Fruit fly (Drosophila melanogaster) whole organism, pupa: ENCODE measurements around the gene CG16953.

Source experiments
- CG10348 ChIP-seq: fragments of 200-800 bp; sonication (Bioruptor generic); IDR thresholded peaks from 2 replicates; pipeline ENCODE4 v1.3.6; 2022; ENCODE audit warnings: missing biosample characterization, missing genetic modification characterization
- CG12605 ChIP-seq: fragments of 200-800 bp; sonication (Bioruptor generic); IDR thresholded peaks from 2 replicates; pipeline ENCODE4 v1.3.6; 2022; ENCODE audit warnings: missing biosample characterization, missing genetic modification characterization
- CG13204 ChIP-seq: fragments of 200-800 bp; sonication (Bioruptor generic); optimal IDR thresholded peaks from 2 replicates; lab custom pipeline; 2018; ENCODE audit warnings: missing biosample characterization, mild to moderate bottlenecking, missing genetic modification characterization, moderate library complexity
- CG14655 ChIP-seq: fragments of 200-800 bp; sonication (Bioruptor generic); optimal IDR thresholded peaks from 3 replicates; lab custom pipeline; 2017; ENCODE audit warnings: mild to moderate bottlenecking, missing biosample characterization, missing genetic modification reagents, missing genetic modification characterization
- CG15710 ChIP-seq: fragments of 200-800 bp; sonication (Bioruptor generic); optimal IDR thresholded peaks from 2 replicates; lab custom pipeline; 2018; ENCODE audit warnings: missing biosample characterization, mild to moderate bottlenecking, missing genetic modification characterization, moderate library complexity
- CG17806 ChIP-seq: fragments of 200-800 bp; sonication (Bioruptor generic); optimal IDR thresholded peaks from 2 replicates; lab custom pipeline; 2018; ENCODE audit warnings: missing biosample characterization, mild to moderate bottlenecking, missing genetic modification characterization, moderate library complexity
- CG32121 ChIP-seq: fragments of 200-800 bp; sonication (Bioruptor generic); IDR thresholded peaks from 2 replicates; pipeline ENCODE4 v1.3.6; 2022; ENCODE audit warnings: missing biosample characterization, missing genetic modification characterization
- CG34367 ChIP-seq: fragments of 200-800 bp; sonication (Bioruptor generic); optimal IDR thresholded peaks from 2 replicates; lab custom pipeline; 2018; ENCODE audit warnings: missing biosample characterization, mild to moderate bottlenecking, missing genetic modification characterization
- CG4496 ChIP-seq: fragments of 200-800 bp; sonication (Bioruptor generic); IDR thresholded peaks from 3 replicates; pipeline ENCODE4 v1.3.6; 2022; ENCODE audit warnings: missing biosample characterization, missing genetic modification characterization
- CG8159 ChIP-seq: fragments of 200-800 bp; sonication (Bioruptor generic); optimal IDR thresholded peaks from 3 replicates; lab custom pipeline; 2018; ENCODE audit warnings: missing biosample characterization, mild to moderate bottlenecking, missing genetic modification characterization, moderate library complexity
- CG8301 ChIP-seq: fragments of 200-800 bp; sonication (Bioruptor generic); optimal IDR thresholded peaks from 2 replicates; lab custom pipeline; 2018; ENCODE audit warnings: missing biosample characterization, mild to moderate bottlenecking, missing genetic modification characterization
- CG9948 ChIP-seq: fragments of 200-800 bp; sonication (Bioruptor generic); optimal IDR thresholded peaks from 2 replicates; lab custom pipeline; 2018; ENCODE audit warnings: missing biosample characterization, mild to moderate bottlenecking, missing genetic modification characterization, moderate library complexity
- D1 ChIP-seq: fragments of 200-800 bp; sonication (Bioruptor generic); optimal IDR thresholded peaks from 2 replicates; lab custom pipeline; 2018; ENCODE audit warnings: missing biosample characterization, mild to moderate bottlenecking, missing genetic modification characterization, moderate library complexity
- EcR ChIP-seq: fragments of 200-800 bp; sonication (Bioruptor generic); optimal IDR thresholded peaks from 3 replicates; lab custom pipeline; 2019; ENCODE audit warnings: missing biosample characterization, missing genetic modification characterization, mild to moderate bottlenecking, moderate library complexity, missing genetic modification reagents
- Ets98B ChIP-seq: fragments of 200-800 bp; sonication (Bioruptor generic); IDR thresholded peaks from 2 replicates; pipeline ENCODE4 v1.3.6; 2022; ENCODE audit warnings: missing biosample characterization, missing genetic modification characterization
- Pif1A ChIP-seq: fragments of 200-800 bp; sonication (Bioruptor generic); optimal IDR thresholded peaks from 3 replicates; lab custom pipeline; 2016; ENCODE audit warnings: missing biosample characterization, missing genetic modification characterization
- Pif1B ChIP-seq: fragments of 200-800 bp; sonication (Bioruptor generic); optimal IDR thresholded peaks from 3 replicates; lab custom pipeline; 2016; ENCODE audit warnings: missing biosample characterization, missing genetic modification characterization
- Snoo ChIP-seq: fragments of 200-800 bp; sonication (Bioruptor generic); optimal IDR thresholded peaks from 3 replicates; lab custom pipeline; 2017; ENCODE audit warnings: missing biosample characterization, mild to moderate bottlenecking, missing genetic modification characterization, inconsistent platforms
- fd96Ca ChIP-seq: fragments of 200-800 bp; sonication (Bioruptor generic); IDR thresholded peaks from 3 replicates; pipeline ENCODE4 v1.3.6; 2022; ENCODE audit warnings: missing biosample characterization, missing genetic modification characterization
- gl ChIP-seq: fragments of 200-800 bp; sonication (Bioruptor generic); optimal IDR thresholded peaks from 2 replicates; lab custom pipeline; 2018; ENCODE audit warnings: missing biosample characterization, mild to moderate bottlenecking, missing genetic modification characterization
- rn ChIP-seq: fragments of 200-800 bp; sonication (Bioruptor generic); IDR thresholded peaks from 2 replicates; pipeline ENCODE4 v1.3.6; 2022; ENCODE audit warnings: missing biosample characterization, missing genetic modification characterization

CG16953 gene

DNA sequence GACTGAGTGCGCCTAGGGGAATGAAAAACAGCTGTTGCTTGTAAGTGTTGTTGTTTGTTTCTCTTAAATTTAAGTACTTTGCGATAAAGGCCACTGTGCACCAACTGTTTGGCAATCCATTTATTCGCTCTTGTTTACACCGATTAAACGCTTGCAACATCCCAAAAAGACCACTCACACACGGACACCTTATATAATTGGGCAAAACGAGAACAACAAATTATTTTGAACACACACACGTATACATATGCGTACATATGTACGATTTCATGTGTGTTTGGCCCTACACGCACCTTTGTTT, 28.6 kb downstream of the CG16953 start:
- no peak for TF ChIP-seq rn (GFP tag; lab: Robert Waterston, UW)
- TF ChIP-seq CG14655 (GFP tag; lab: Kevin White, UChicago), result no peak
- no peak for TF ChIP-seq Pif1B
- no peak for TF ChIP-seq CG17806 (tag; lab: Kevin White, UChicago)
- TF ChIP-seq CG8159 (tag; lab: Kevin White, UChicago), result no peak
- no peak for TF ChIP-seq CG13204
- no peak for TF ChIP-seq fd96Ca (GFP tag; lab: Robert Waterston, UW)
- no peak for TF ChIP-seq CG10348
- TF ChIP-seq EcR (GFP tag; lab: Kevin White, UChicago), result no peak
- no peak for TF ChIP-seq Snoo (tag; lab: Kevin White, UChicago)
- TF ChIP-seq CG8301 (tag; lab: Kevin White, UChicago), result no peak

DNA sequence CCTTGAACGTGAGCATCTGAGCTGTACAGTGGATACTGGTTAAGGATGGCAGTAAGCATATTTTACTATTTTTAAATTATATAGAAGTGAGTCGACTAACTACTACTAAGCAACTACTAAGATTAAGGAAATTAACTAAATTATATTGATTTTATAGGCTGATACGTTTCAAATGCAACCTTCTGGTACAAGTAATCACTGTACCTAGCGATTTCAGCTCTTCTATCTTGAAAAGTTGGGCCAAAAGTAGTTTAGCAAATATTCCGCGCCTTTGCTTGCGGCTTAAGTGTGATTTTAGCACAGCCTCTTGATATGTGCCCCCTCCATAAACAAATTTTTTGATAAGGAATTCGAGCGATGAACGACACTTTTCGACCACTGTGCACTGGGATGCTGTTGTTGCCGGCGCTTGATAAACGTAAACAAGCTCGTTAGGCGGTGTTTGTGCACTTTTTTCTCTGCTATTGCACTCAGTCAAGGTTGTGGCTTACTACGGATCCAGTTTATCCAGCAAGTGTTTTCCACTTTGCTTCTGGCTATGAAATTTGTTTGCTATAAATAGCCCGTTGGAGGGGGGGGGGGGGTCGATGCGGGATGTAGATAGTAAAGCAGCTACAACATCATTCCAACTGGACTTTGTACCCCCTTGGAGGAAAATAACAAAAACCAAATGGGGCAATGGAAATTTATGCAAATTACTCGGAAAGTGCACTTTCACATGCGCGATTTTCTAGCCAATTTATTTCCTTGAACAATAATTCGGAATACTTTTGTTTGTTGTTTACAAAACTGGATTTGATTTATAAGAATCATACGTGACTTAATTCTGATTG, 29.1 kb downstream of the CG16953 start:
- peak; percentile 70 for TF ChIP-seq fd96Ca (GFP tag; lab: Robert Waterston, UW)
- peak; percentile 78 for TF ChIP-seq CG14655 (GFP tag; lab: Kevin White, UChicago)
- TF ChIP-seq CG13204, result peak; percentile 86
- peak; percentile 54 for TF ChIP-seq CG10348
- TF ChIP-seq Ets98B (GFP tag; lab: Robert Waterston, UW), result peak; percentile 81
- TF ChIP-seq CG15710 (tag; lab: Kevin White, UChicago), result peak; percentile 67
- TF ChIP-seq gl (tag; lab: Kevin White, UChicago), result peak; percentile 91
- TF ChIP-seq CG17806 (tag; lab: Kevin White, UChicago), result peak; percentile 65
- peak; percentile 67 for TF ChIP-seq CG8301 (tag; lab: Kevin White, UChicago)
- TF ChIP-seq CG4496 (GFP tag; lab: Robert Waterston, UW), result peak; percentile 82
- TF ChIP-seq CG9948, result peak; percentile 62
- peak; percentile 47 for TF ChIP-seq Snoo (tag; lab: Kevin White, UChicago)
- TF ChIP-seq Pif1B, result peak; percentile 9
- TF ChIP-seq CG12605, result peak; percentile 71
- TF ChIP-seq EcR (GFP tag; lab: Kevin White, UChicago), result peak; percentile 46
- TF ChIP-seq CG34367, result peak; percentile 42
- TF ChIP-seq rn (GFP tag; lab: Robert Waterston, UW), result no peak
- peak; percentile 70 for TF ChIP-seq CG8159 (tag; lab: Kevin White, UChicago)
- peak; percentile 67 for TF ChIP-seq CG32121 (GFP tag; lab: Robert Waterston, UW)
- peak; percentile 60 for TF ChIP-seq Pif1A (GFP tag; lab: Kevin White, UChicago)
- no peak for TF ChIP-seq D1 (tag; lab: Kevin White, UChicago)
- TF ChIP-seq, all 21 proteins: peak for 19

DNA sequence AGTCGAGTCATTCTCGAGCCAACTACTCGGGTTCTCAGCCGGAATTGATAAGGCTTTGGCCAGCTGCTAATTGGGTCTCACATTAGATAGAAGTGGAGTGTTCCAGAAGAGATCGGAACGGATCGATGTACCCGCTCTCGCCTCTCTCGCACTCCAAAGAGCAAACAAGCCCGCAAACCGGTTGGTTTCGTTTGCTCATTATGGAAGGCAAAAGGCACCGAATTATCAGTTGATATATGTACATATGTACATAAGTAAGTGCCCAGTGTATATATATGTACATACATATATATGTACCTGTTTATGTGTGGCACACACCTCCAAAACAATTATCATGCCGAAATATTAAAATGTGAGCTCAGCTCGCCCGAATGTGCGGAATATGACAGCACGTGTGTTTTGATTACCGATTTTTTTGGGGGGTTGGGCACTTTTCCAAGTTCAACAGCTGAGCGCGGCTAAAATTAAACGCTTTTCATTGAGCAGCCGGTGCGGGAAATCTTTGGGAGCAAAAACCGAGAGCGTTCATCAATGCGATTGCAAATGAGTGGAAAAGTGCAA, 29.8 kb downstream of the CG16953 start:
- TF ChIP-seq CG10348 (no peak), Ets98B (GFP tag; lab: Robert Waterston, UW) (no peak), gl (tag; lab: Kevin White, UChicago) (no peak), Pif1B (no peak), D1 (tag; lab: Kevin White, UChicago) (no peak), CG8159 (tag; lab: Kevin White, UChicago) (no peak), Snoo (tag; lab: Kevin White, UChicago) (no peak), CG34367 (no peak), fd96Ca (GFP tag; lab: Robert Waterston, UW) (no peak), CG32121 (GFP tag; lab: Robert Waterston, UW) (no peak), CG14655 (GFP tag; lab: Kevin White, UChicago) (no peak), Pif1A (GFP tag; lab: Kevin White, UChicago) (no peak)

DNA sequence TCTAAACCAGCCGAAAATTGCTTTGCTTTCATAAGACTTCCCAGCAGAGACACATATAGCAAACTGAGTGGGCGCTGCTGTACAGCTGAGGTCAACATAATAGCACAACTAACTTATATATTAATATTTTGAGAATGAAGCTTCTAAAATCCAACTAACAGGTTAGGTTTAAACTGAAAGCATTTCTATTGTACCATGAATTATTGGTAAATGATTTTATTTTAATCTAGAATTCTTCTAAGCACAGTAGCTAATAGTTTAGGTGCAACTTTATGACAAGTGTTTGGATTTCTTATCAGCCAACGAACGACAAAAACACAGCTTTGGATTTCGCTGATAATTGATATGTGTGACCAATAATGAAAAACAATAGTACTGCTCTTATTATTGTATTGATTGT, 30.6 kb downstream of the CG16953 start:
- no peak for TF ChIP-seq EcR (GFP tag; lab: Kevin White, UChicago)
- TF ChIP-seq CG8301 (tag; lab: Kevin White, UChicago), result peak; percentile 22
- TF ChIP-seq Ets98B (GFP tag; lab: Robert Waterston, UW), result no peak
- peak; percentile 25 for TF ChIP-seq CG14655 (GFP tag; lab: Kevin White, UChicago)
- no peak for TF ChIP-seq CG8159 (tag; lab: Kevin White, UChicago)
- TF ChIP-seq D1 (tag; lab: Kevin White, UChicago), result no peak
- TF ChIP-seq CG17806 (tag; lab: Kevin White, UChicago), result no peak
- no peak for TF ChIP-seq CG9948
- no peak for TF ChIP-seq rn (GFP tag; lab: Robert Waterston, UW)
- TF ChIP-seq Pif1B, result peak; percentile 4
- no peak for TF ChIP-seq CG15710 (tag; lab: Kevin White, UChicago)
- TF ChIP-seq CG10348, result no peak
- TF ChIP-seq fd96Ca (GFP tag; lab: Robert Waterston, UW), result no peak
- no peak for TF ChIP-seq CG13204
- TF ChIP-seq Snoo (tag; lab: Kevin White, UChicago), result no peak
- no peak for TF ChIP-seq CG12605
- TF ChIP-seq CG34367, result no peak
- peak; percentile 27 for TF ChIP-seq Pif1A (GFP tag; lab: Kevin White, UChicago)
- TF ChIP-seq gl (tag; lab: Kevin White, UChicago), result no peak
- TF ChIP-seq CG4496 (GFP tag; lab: Robert Waterston, UW), result no peak
- TF ChIP-seq CG32121 (GFP tag; lab: Robert Waterston, UW), result 0 out of 2 replicates have a peak, but pooled peaks have one; percentile 31

DNA sequence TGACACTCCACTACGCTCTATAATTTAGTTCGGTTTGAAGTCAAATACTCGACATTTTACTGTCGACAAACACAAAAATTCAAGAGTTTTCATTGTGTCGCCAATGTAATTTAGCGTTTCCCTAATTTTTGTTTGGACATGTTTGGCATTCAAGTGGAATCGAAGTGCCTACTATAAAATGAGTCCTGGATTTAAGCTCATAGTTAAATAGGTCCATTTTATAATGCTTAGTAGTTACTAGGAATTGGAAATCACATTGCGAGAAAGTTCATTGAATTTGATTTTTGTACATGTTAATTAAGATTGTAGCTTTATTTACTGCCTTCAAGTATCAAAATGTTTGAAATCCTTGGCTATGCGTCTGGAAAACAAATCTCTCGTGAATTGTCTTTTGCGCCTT, 31.3 kb downstream of the CG16953 start, which contains the start of gene att-ORFB:
Gene att-ORFB (minus strand): TSS at position 101 of the 400 bp plus-strand sequence.
- TF ChIP-seq CG15710 (tag; lab: Kevin White, UChicago) (no peak), CG8159 (tag; lab: Kevin White, UChicago) (no peak), Ets98B (GFP tag; lab: Robert Waterston, UW) (no peak), D1 (tag; lab: Kevin White, UChicago) (no peak), Pif1A (GFP tag; lab: Kevin White, UChicago) (no peak)
